Worm (Caenorhabditis elegans): ENCODE data around the gene C55A6.10.

DNA sequence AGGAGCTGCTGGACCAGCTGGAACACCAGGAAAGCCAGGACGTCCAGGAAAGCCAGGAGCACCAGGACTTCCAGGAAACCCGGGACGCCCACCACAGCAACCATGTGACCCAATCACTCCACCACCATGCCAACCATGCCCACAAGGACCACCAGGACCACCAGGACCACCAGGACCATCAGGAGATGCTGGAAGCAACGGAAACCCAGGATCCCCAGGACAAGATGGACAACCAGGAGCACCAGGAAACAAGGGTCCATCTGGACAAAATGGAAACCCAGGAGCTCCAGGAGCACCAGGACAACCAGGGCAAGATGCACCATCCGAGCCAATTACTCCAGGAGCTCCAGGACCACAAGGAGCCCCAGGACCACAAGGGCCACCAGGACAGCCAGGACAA lies 20.7 kb upstream of the C55A6.10 start:
- TF ChIP-seq him-1 (tag; optimal IDR thresholded peaks at IDR 0.05), result no peak
- TF ChIP-seq dao-5 (tag; optimal IDR thresholded peaks at IDR 0.05), result no peak
- TF ChIP-seq W03F9.2 (tag; optimal IDR thresholded peaks at IDR 0.05), result no peak
